Worm (Caenorhabditis elegans) whole organism, L1 larva: ENCODE data around the gene nsun-5.

Source experiments
- C16A3.4 ChIP-seq: fragments of 150-350 bp; optimal IDR thresholded peaks from 2 replicates; lab custom pipeline; 2014; ENCODE audit warnings: missing biosample characterization, missing genetic modification characterization
- C34B4.2 ChIP-seq: sonication (generic microtip); optimal IDR thresholded peaks from 2 replicates; lab custom pipeline; 2017; ENCODE audit warnings: mild to moderate bottlenecking, missing genetic modification characterization, missing compliant biosample characterization
- F16B12.6 ChIP-seq: fragments of 150-350 bp; optimal IDR thresholded peaks from 2 replicates; lab custom pipeline; 2014; ENCODE audit warnings: missing biosample characterization, missing genetic modification characterization
- Y116A8C.19 ChIP-seq: sonication (generic microtip); optimal IDR thresholded peaks from 2 replicates; lab custom pipeline; 2016; ENCODE audit warnings: missing compliant biosample characterization, missing genetic modification characterization, borderline replicate concordance
- aly-2 ChIP-seq: fragments of 150-350 bp; optimal IDR thresholded peaks from 2 replicates; lab custom pipeline; 2014; ENCODE audit warnings: missing biosample characterization, missing genetic modification characterization
- blmp-1 ChIP-seq: fragments of 150-350 bp; optimal IDR thresholded peaks from 2 replicates; lab custom pipeline; 2014; ENCODE audit warnings: missing biosample characterization, missing genetic modification characterization
- ceh-63 ChIP-seq: fragments of 200-800 bp; sonication (Bioruptor generic); optimal IDR thresholded peaks from 2 replicates; lab custom pipeline; 2018; ENCODE audit warnings: mild to moderate bottlenecking, missing genetic modification characterization, missing compliant biosample characterization
- ceh-8 ChIP-seq: fragments of 200-800 bp; sonication (Bioruptor generic); optimal IDR thresholded peaks from 2 replicates; lab custom pipeline; 2018; ENCODE audit warnings: mild to moderate bottlenecking, missing genetic modification characterization, moderate library complexity, missing compliant biosample characterization
- ceh-82 ChIP-seq, 3 experiments: fragments of 150-350 bp in 1 of 3; sonication (generic microtip) in 2 of 3; optimal IDR thresholded peaks; 2 replicates each; lab custom pipeline; 2014 to 2017; ENCODE audit warnings: missing biosample characterization in 3 of 3, missing genetic modification characterization in 3 of 3
- ceh-88 ChIP-seq: fragments of 200-800 bp; sonication (Bioruptor generic); IDR thresholded peaks from 2 replicates; pipeline ENCODE4 v1.3.6; 2022; ENCODE audit warnings: missing genetic modification characterization, missing compliant biosample characterization
- ceh-90 ChIP-seq: sonication (generic microtip); optimal IDR thresholded peaks from 2 replicates; lab custom pipeline; 2016; ENCODE audit warnings: missing genetic modification characterization, missing compliant biosample characterization
- ces-1 ChIP-seq: fragments of 150-350 bp; optimal IDR thresholded peaks from 2 replicates; lab custom pipeline; 2014; ENCODE audit warnings: missing biosample characterization, missing genetic modification reagents, missing genetic modification characterization
- dpl-1 ChIP-seq, 3 experiments: fragments of 150-350 bp in 2 of 3; sonication (generic microtip) in 1 of 3; optimal IDR thresholded peaks; 2 replicates each; lab custom pipeline; 2014 to 2017; ENCODE audit warnings: missing biosample characterization in 3 of 3, missing genetic modification characterization in 3 of 3, missing genetic modification reagents in 3 of 3
- dsc-1 ChIP-seq: sonication (generic microtip); optimal IDR thresholded peaks from 2 replicates; lab custom pipeline; 2016; ENCODE audit warnings: mild to moderate bottlenecking, missing genetic modification characterization, missing compliant biosample characterization
- efl-1 ChIP-seq, 4 experiments: fragments of 150-350 bp; optimal IDR thresholded peaks in 3 of 4; peaks in 1 of 4; 1 replicate in 1 of 4; 2 replicates in 3 of 4; lab custom pipeline; 2014; ENCODE audit warnings: missing biosample characterization in 2 of 4, missing genetic modification characterization in 2 of 4, missing genetic modification reagents in 2 of 4
- efl-3 ChIP-seq: fragments of 200-800 bp; sonication (Bioruptor generic); optimal IDR thresholded peaks from 2 replicates; lab custom pipeline; 2018; ENCODE audit warnings: mild to moderate bottlenecking, missing genetic modification characterization, missing compliant biosample characterization
- fkh-10 ChIP-seq: sonication (generic microtip); optimal IDR thresholded peaks from 2 replicates; lab custom pipeline; 2017; ENCODE audit warnings: missing biosample characterization, missing genetic modification reagents, missing genetic modification characterization
- irx-1 ChIP-seq: sonication (generic microtip); optimal IDR thresholded peaks from 2 replicates; lab custom pipeline; 2016; ENCODE audit warnings: missing genetic modification characterization, missing compliant biosample characterization
- jun-1 ChIP-seq: fragments of 150-350 bp; optimal IDR thresholded peaks from 2 replicates; lab custom pipeline; 2014; ENCODE audit warnings: missing biosample characterization, missing genetic modification reagents, missing genetic modification characterization
- lin-13 ChIP-seq: fragments of 150-350 bp; optimal IDR thresholded peaks from 2 replicates; lab custom pipeline; 2014; ENCODE audit warnings: missing biosample characterization, missing genetic modification reagents, missing genetic modification characterization
- lin-14 ChIP-seq: fragments of 200-800 bp; sonication (Bioruptor generic); optimal IDR thresholded peaks from 2 replicates; lab custom pipeline; 2018; ENCODE audit warnings: mild to moderate bottlenecking, missing genetic modification characterization, moderate library complexity, missing compliant biosample characterization
- lir-3 ChIP-seq: sonication (generic microtip); optimal IDR thresholded peaks from 2 replicates; lab custom pipeline; 2016; ENCODE audit warnings: mild to moderate bottlenecking, missing genetic modification characterization, moderate library complexity, missing compliant biosample characterization; ENCODE audit not compliant: poor library complexity
- lsy-2 ChIP-seq, 2 experiments: fragments of 150-350 bp; optimal IDR thresholded peaks; 2 replicates each; lab custom pipeline; 2014; ENCODE audit warnings: missing biosample characterization in 2 of 2, missing genetic modification characterization in 2 of 2
- mab-9 ChIP-seq: fragments of 200-800 bp; sonication (Bioruptor generic); IDR thresholded peaks from 2 replicates; pipeline ENCODE4 v1.3.6; 2022; ENCODE audit warnings: missing genetic modification reagents, missing genetic modification characterization, missing compliant biosample characterization
- mdl-1 ChIP-seq, 2 experiments: fragments of 150-350 bp; optimal IDR thresholded peaks; 2 replicates each; lab custom pipeline; 2014 to 2017; ENCODE audit warnings: missing biosample characterization in 2 of 2, missing genetic modification characterization in 2 of 2, inconsistent platforms in 1 of 2
- mef-2 ChIP-seq: fragments of 150-350 bp; optimal IDR thresholded peaks from 2 replicates; lab custom pipeline; 2014; ENCODE audit warnings: missing biosample characterization, missing genetic modification characterization
- nhr-11 ChIP-seq: fragments of 150-350 bp; optimal IDR thresholded peaks from 2 replicates; lab custom pipeline; 2014; ENCODE audit warnings: missing biosample characterization, missing genetic modification characterization
- nhr-12 ChIP-seq: sonication (generic microtip); optimal IDR thresholded peaks from 2 replicates; lab custom pipeline; 2017; ENCODE audit warnings: missing biosample characterization, missing genetic modification characterization
- nhr-19 ChIP-seq: fragments of 200-800 bp; sonication (Bioruptor generic); conservative IDR thresholded peaks from 2 replicates; pipeline ENCODE4 v1.3.6; 2022; ENCODE audit warnings: missing genetic modification characterization, missing compliant biosample characterization
- nhr-47 ChIP-seq: sonication (generic microtip); optimal IDR thresholded peaks from 2 replicates; lab custom pipeline; 2016; ENCODE audit warnings: mild to moderate bottlenecking, missing genetic modification characterization, moderate library complexity, missing compliant biosample characterization
- nhr-71 ChIP-seq: sonication (generic microtip); optimal IDR thresholded peaks from 2 replicates; lab custom pipeline; 2016; ENCODE audit warnings: mild to moderate bottlenecking, missing genetic modification characterization, moderate library complexity, missing compliant biosample characterization
- nhr-76 ChIP-seq: sonication (generic microtip); optimal IDR thresholded peaks from 2 replicates; lab custom pipeline; 2017; ENCODE audit warnings: missing biosample characterization, missing genetic modification characterization
- nhr-84 ChIP-seq: sonication (generic microtip); optimal IDR thresholded peaks from 2 replicates; lab custom pipeline; 2017; ENCODE audit warnings: missing biosample characterization, missing genetic modification characterization
- nhr-85 ChIP-seq: sonication (generic microtip); peaks from one replicate; lab custom pipeline; 2016; ENCODE audit warnings: missing genetic modification characterization, inconsistent platforms, missing compliant biosample characterization
- nhr-90 ChIP-seq: sonication (generic microtip); optimal IDR thresholded peaks from 2 replicates; lab custom pipeline; 2016; ENCODE audit warnings: mild to moderate bottlenecking, missing genetic modification characterization, missing compliant biosample characterization; ENCODE audit not compliant: poor library complexity
- pag-3 ChIP-seq: sonication (generic microtip); optimal IDR thresholded peaks from 2 replicates; lab custom pipeline; 2017; ENCODE audit warnings: missing genetic modification characterization, mild to moderate bottlenecking, missing compliant biosample characterization, antibody characterized with exemption, borderline replicate concordance; ENCODE audit not compliant: insufficient read depth
- pqm-1 ChIP-seq: sonication (generic microtip); optimal IDR thresholded peaks from 3 replicates; lab custom pipeline; 2017; ENCODE audit warnings: missing biosample characterization, missing genetic modification characterization
- rnt-1 ChIP-seq: sonication (generic microtip); optimal IDR thresholded peaks from 2 replicates; lab custom pipeline; 2016; ENCODE audit warnings: mild to moderate bottlenecking, missing genetic modification characterization, moderate library complexity, missing compliant biosample characterization
- skn-1 ChIP-seq: fragments of 150-350 bp; optimal IDR thresholded peaks from 2 replicates; lab custom pipeline; 2014; ENCODE audit warnings: missing biosample characterization, missing genetic modification characterization
- snpc-4 ChIP-seq: fragments of 150-350 bp; optimal IDR thresholded peaks from 2 replicates; lab custom pipeline; 2014; ENCODE audit warnings: missing biosample characterization, missing genetic modification characterization
- snu-23 ChIP-seq: sonication (generic microtip); optimal IDR thresholded peaks from 2 replicates; lab custom pipeline; 2016; ENCODE audit warnings: missing genetic modification characterization, missing compliant biosample characterization
- sup-37 ChIP-seq: fragments of 200-800 bp; sonication (Bioruptor generic); optimal IDR thresholded peaks from 2 replicates; lab custom pipeline; 2018; ENCODE audit warnings: mild to moderate bottlenecking, missing genetic modification characterization, missing compliant biosample characterization
- tlp-1 ChIP-seq: fragments of 150-350 bp; optimal IDR thresholded peaks from 2 replicates; lab custom pipeline; 2014; ENCODE audit warnings: missing biosample characterization, missing genetic modification characterization
- unc-130 ChIP-seq: fragments of 150-350 bp; optimal IDR thresholded peaks from 2 replicates; lab custom pipeline; 2017; ENCODE audit warnings: missing biosample characterization, missing genetic modification characterization, inconsistent platforms
- unc-30 ChIP-seq: sonication (generic microtip); optimal IDR thresholded peaks from 2 replicates; lab custom pipeline; 2017; ENCODE audit warnings: missing biosample characterization, missing genetic modification characterization
- unc-62 ChIP-seq: fragments of 150-350 bp; optimal IDR thresholded peaks from 2 replicates; lab custom pipeline; 2014; ENCODE audit warnings: missing biosample characterization, missing genetic modification reagents, missing genetic modification characterization
- unc-86 ChIP-seq: sonication (generic microtip); optimal IDR thresholded peaks from 2 replicates; lab custom pipeline; 2016; ENCODE audit warnings: missing genetic modification characterization, missing compliant biosample characterization
- unc-98 ChIP-seq: fragments of 200-800 bp; sonication (Bioruptor generic); IDR thresholded peaks from 2 replicates; pipeline ENCODE4 v1.3.6; 2022; ENCODE audit warnings: missing genetic modification characterization, missing compliant biosample characterization
- vab-15 ChIP-seq: sonication (generic microtip); optimal IDR thresholded peaks from 2 replicates; lab custom pipeline; 2017; ENCODE audit warnings: missing genotype, mild to moderate bottlenecking, missing genetic modification characterization, missing compliant biosample characterization
- xbp-1 ChIP-seq: sonication (generic microtip); optimal IDR thresholded peaks from 2 replicates; lab custom pipeline; 2016; ENCODE audit warnings: missing genetic modification characterization, missing compliant biosample characterization
- zag-1 ChIP-seq: fragments of 150-350 bp; optimal IDR thresholded peaks from 2 replicates; lab custom pipeline; 2014; ENCODE audit warnings: missing biosample characterization, missing genetic modification characterization
- ztf-4 ChIP-seq: fragments of 150-350 bp; optimal IDR thresholded peaks from 2 replicates; lab custom pipeline; 2014; ENCODE audit warnings: missing biosample characterization, missing genetic modification characterization

Gene nsun-5

ce11 chrII:14969320-14969950 is at the start of gene nsun-5, which contains the start of the genes pole-4 and metl-2:
Gene nsun-5 (plus strand): TSS chrII:14969617.
Gene pole-4 (minus strand): TSS chrII:14969354.
Gene metl-2 (plus strand): TSS chrII:14969900.
- TF ChIP-seq nhr-19 (GFP tag; lab: Robert Waterston, UW) = peak; percentile 33; the same call in 1 of the 2 replicates
- no peak for TF ChIP-seq nhr-71
- peak in 1 of 2 experiments; percentile 36 for TF ChIP-seq mdl-1 (tag; optimal IDR thresholded peaks at IDR 0.05; lab: Kevin White, UChicago)
- TF ChIP-seq F16B12.6 = peak; percentile 91
- peak; percentile 10 for TF ChIP-seq lin-13 (GFP tag; lab: Kevin White, UChicago)
- peak; percentile 72 for TF ChIP-seq snpc-4
- TF ChIP-seq unc-62 (GFP tag; lab: Kevin White, UChicago) = no peak
- TF ChIP-seq pag-3 = no peak
- peak; percentile 59 to 81 for TF ChIP-seq efl-1 (optimal IDR thresholded peaks at IDR 0.05; lab: Kevin White, UChicago)
- peak; percentile 87 to 98 for TF ChIP-seq efl-1 (GFP tag; optimal IDR thresholded peaks at IDR 0.05 in 1 of 2; lab: Kevin White, UChicago)
- TF ChIP-seq ceh-82 (tag; optimal IDR thresholded peaks at IDR 0.05; lab: Kevin White, UChicago) = peak; percentile 49 to 54 (median 51)
- no peak for TF ChIP-seq tlp-1 (tag; lab: Kevin White, UChicago)
- TF ChIP-seq ces-1 (GFP tag; lab: Kevin White, UChicago) = no peak
- peak; percentile 31 for TF ChIP-seq unc-86 (tag; lab: Kevin White, UChicago)
- no peak for TF ChIP-seq irx-1 (tag; lab: Kevin White, UChicago)
- peak; percentile 76 to 87 (median 81) for TF ChIP-seq dpl-1 (GFP tag; optimal IDR thresholded peaks at IDR 0.05; lab: Kevin White, UChicago)
- no peak for TF ChIP-seq nhr-47 (tag; lab: Kevin White, UChicago)
- no peak for TF ChIP-seq lir-3
- peak; percentile 68 for TF ChIP-seq skn-1 (tag; lab: Kevin White, UChicago)
- TF ChIP-seq dsc-1 (tag; lab: Kevin White, UChicago) = peak; percentile 27
- no peak for TF ChIP-seq zag-1 (tag; lab: Kevin White, UChicago)
- TF ChIP-seq nhr-85 (tag; lab: Kevin White, UChicago) = no peak
- no peak for TF ChIP-seq fkh-10 (GFP tag; lab: Kevin White, UChicago)
- TF ChIP-seq C16A3.4 (tag; lab: Kevin White, UChicago) = peak; percentile 57
- TF ChIP-seq snu-23 (GFP tag; lab: Kevin White, UChicago) = peak; percentile 71
- peak; percentile 54 for TF ChIP-seq blmp-1 (tag; lab: Kevin White, UChicago)
- TF ChIP-seq jun-1 (tag; lab: Kevin White, UChicago) = no peak
- no peak for TF ChIP-seq ceh-88 (GFP tag; lab: Robert Waterston, UW)
- TF ChIP-seq lsy-2 (tag; optimal IDR thresholded peaks at IDR 0.05; lab: Kevin White, UChicago) = peak; percentile 67 to 85
- no peak for TF ChIP-seq rnt-1 (tag; lab: Kevin White, UChicago)
- no peak for TF ChIP-seq C34B4.2 (tag; lab: Kevin White, UChicago)
- TF ChIP-seq sup-37 (GFP tag; lab: Kevin White, UChicago) = no peak
- peak; percentile 37 for TF ChIP-seq unc-130 (tag; lab: Kevin White, UChicago)
- no peak for TF ChIP-seq unc-30 (tag; lab: Kevin White, UChicago)
- TF ChIP-seq ceh-90 (tag; lab: Kevin White, UChicago) = no peak
- no peak for TF ChIP-seq aly-2 (tag; lab: Kevin White, UChicago)
- TF ChIP-seq mef-2 (tag; lab: Kevin White, UChicago) = no peak
- TF ChIP-seq nhr-84 (tag; lab: Kevin White, UChicago) = no peak
- no peak for TF ChIP-seq pqm-1 (tag; lab: Kevin White, UChicago)
- TF ChIP-seq ceh-8 (GFP tag; lab: Kevin White, UChicago) = no peak
- TF ChIP-seq efl-3 (GFP tag; lab: Kevin White, UChicago) = no peak
- TF ChIP-seq vab-15 (tag; lab: Kevin White, UChicago) = no peak
- no peak for TF ChIP-seq Y116A8C.19
- no peak for TF ChIP-seq nhr-11 (tag; lab: Kevin White, UChicago)
- TF ChIP-seq nhr-76 (tag; lab: Kevin White, UChicago) = no peak
- no peak for TF ChIP-seq nhr-90 (tag; lab: Kevin White, UChicago)
- no peak for TF ChIP-seq lin-14 (GFP tag; lab: Kevin White, UChicago)
- no peak for TF ChIP-seq ztf-4 (tag; lab: Kevin White, UChicago)
- TF ChIP-seq xbp-1 = peak; percentile 55
- no peak for TF ChIP-seq unc-98 (GFP tag; lab: Robert Waterston, UW)
- no peak for TF ChIP-seq ceh-63 (GFP tag; lab: Kevin White, UChicago)
- no peak for TF ChIP-seq mab-9 (GFP tag; lab: Robert Waterston, UW)
- no peak for TF ChIP-seq nhr-12 (tag; lab: Kevin White, UChicago)
